Worm (Caenorhabditis elegans) whole organism, L4 larva: ENCODE data around the gene Y66D12A.1.

Source experiments
- D1046.2 ChIP-seq: fragments of 200-800 bp; sonication (Bioruptor generic); IDR thresholded peaks from 2 replicates; pipeline ENCODE4 v1.3.6; 2022; ENCODE audit warnings: missing genetic modification characterization, missing compliant biosample characterization
- F10B5.3 ChIP-seq: sonication (generic microtip); optimal IDR thresholded peaks from 2 replicates; lab custom pipeline; 2016; ENCODE audit warnings: mild to moderate bottlenecking, missing genetic modification characterization, missing compliant biosample characterization
- F26F4.8 ChIP-seq: fragments of 200-800 bp; sonication (Bioruptor generic); conservative IDR thresholded peaks from 2 replicates; pipeline ENCODE4 v1.3.6; 2022; ENCODE audit warnings: missing genetic modification characterization, missing compliant biosample characterization
- aly-2 ChIP-seq: sonication (generic microtip); optimal IDR thresholded peaks from 2 replicates; lab custom pipeline; 2018; ENCODE audit warnings: missing biosample characterization, missing genetic modification characterization
- ama-1 ChIP-seq: fragments of 150-350 bp; optimal IDR thresholded peaks from 2 replicates; lab custom pipeline; 2014; ENCODE audit warnings: inconsistent platforms, mixed read lengths
- attf-4 ChIP-seq: sonication (generic microtip); optimal IDR thresholded peaks from 3 replicates; lab custom pipeline; 2017; ENCODE audit warnings: missing biosample characterization, missing genetic modification characterization
- ceh-20 ChIP-seq: fragments of 200-800 bp; sonication (Bioruptor generic); IDR thresholded peaks from 2 replicates; pipeline ENCODE4 v1.3.6; 2022; ENCODE audit warnings: missing genetic modification reagents, missing genetic modification characterization, missing compliant biosample characterization
- ceh-32 ChIP-seq: sonication (generic microtip); optimal IDR thresholded peaks from 2 replicates; lab custom pipeline; 2016; ENCODE audit warnings: mild to moderate bottlenecking, missing genetic modification characterization, missing compliant biosample characterization; ENCODE audit not compliant: poor library complexity
- ceh-62 ChIP-seq: sonication (generic microtip); optimal IDR thresholded peaks from 2 replicates; lab custom pipeline; 2017; ENCODE audit warnings: missing biosample characterization, missing genetic modification characterization
- ctbp-1 ChIP-seq: fragments of 200-800 bp; sonication (Bioruptor generic); IDR thresholded peaks from 2 replicates; pipeline ENCODE4 v1.3.6; 2022; ENCODE audit warnings: missing genetic modification reagents, missing genetic modification characterization, missing compliant biosample characterization
- daf-12 ChIP-seq: fragments of 150-350 bp; optimal IDR thresholded peaks from 2 replicates; lab custom pipeline; 2014; ENCODE audit warnings: missing biosample characterization, missing genetic modification reagents, missing genetic modification characterization
- daf-16 ChIP-seq, 3 experiments: sonication (generic microtip); optimal IDR thresholded peaks; 2 replicates each; lab custom pipeline; 2016 to 2017; ENCODE audit warnings: missing genetic modification characterization in 3 of 3, missing genetic modification reagents in 3 of 3, mild to moderate bottlenecking in 2 of 3, missing compliant biosample characterization in 2 of 3, missing biosample characterization in 1 of 3, moderate library complexity in 1 of 3
- daf-8 ChIP-seq: fragments of 200-800 bp; sonication (Bioruptor generic); IDR thresholded peaks from 2 replicates; pipeline ENCODE4 v1.3.6; 2022; ENCODE audit warnings: missing genetic modification characterization, missing compliant biosample characterization
- dmd-6 ChIP-seq: fragments of 200-800 bp; sonication (Bioruptor generic); IDR thresholded peaks from 2 replicates; pipeline ENCODE4 v1.3.6; 2022; ENCODE audit warnings: missing genetic modification reagents, missing genetic modification characterization, missing compliant biosample characterization
- dmd-8 ChIP-seq: fragments of 200-800 bp; sonication (Bioruptor generic); IDR thresholded peaks from 2 replicates; pipeline ENCODE4 v1.3.6; 2022; ENCODE audit warnings: missing genetic modification characterization, missing compliant biosample characterization
- dmd-9 ChIP-seq: fragments of 200-800 bp; sonication (Bioruptor generic); IDR thresholded peaks from 2 replicates; pipeline ENCODE4 v1.3.6; 2022; ENCODE audit warnings: missing genetic modification reagents, missing genetic modification characterization, missing compliant biosample characterization
- dve-1 ChIP-seq: sonication (generic microtip); optimal IDR thresholded peaks from 2 replicates; lab custom pipeline; 2017; ENCODE audit warnings: antibody characterized with exemption, mild to moderate bottlenecking, missing genetic modification characterization, missing compliant biosample characterization; ENCODE audit not compliant: insufficient read depth
- egl-27 ChIP-seq: sonication (generic microtip); optimal IDR thresholded peaks from 3 replicates; lab custom pipeline; 2017; ENCODE audit warnings: missing biosample characterization, missing genetic modification reagents, missing genetic modification characterization
- egl-43 ChIP-seq: fragments of 200-800 bp; sonication (Bioruptor generic); IDR thresholded peaks from 2 replicates; pipeline ENCODE4 v1.3.6; 2022; ENCODE audit warnings: missing genetic modification reagents, missing genetic modification characterization, missing compliant biosample characterization
- lin-1 ChIP-seq: fragments of 200-800 bp; sonication (Bioruptor generic); IDR thresholded peaks from 2 replicates; pipeline ENCODE4 v1.3.6; 2022; ENCODE audit warnings: missing genetic modification reagents, missing genetic modification characterization, missing compliant biosample characterization
- lin-38 ChIP-seq: fragments of 200-800 bp; sonication (Bioruptor generic); IDR thresholded peaks from 2 replicates; pipeline ENCODE4 v1.3.6; 2022; ENCODE audit warnings: missing genetic modification reagents, missing genetic modification characterization, missing compliant biosample characterization
- madf-9 ChIP-seq: fragments of 200-800 bp; sonication (Bioruptor generic); conservative IDR thresholded peaks from 2 replicates; pipeline ENCODE4 v1.3.6; 2022; ENCODE audit warnings: missing genetic modification reagents, missing genetic modification characterization, missing compliant biosample characterization
- mdl-1 ChIP-seq, 2 experiments: fragments of 150-350 bp in 1 of 2; sonication (generic microtip) in 1 of 2; optimal IDR thresholded peaks; 2 replicates each; lab custom pipeline; 2014 to 2017; ENCODE audit warnings: missing biosample characterization in 2 of 2, missing genetic modification characterization in 2 of 2
- mdt-29 ChIP-seq: fragments of 200-800 bp; sonication (Bioruptor generic); IDR thresholded peaks from 2 replicates; pipeline ENCODE4 v1.3.6; 2022; ENCODE audit warnings: missing genetic modification reagents, missing genetic modification characterization, missing compliant biosample characterization
- mep-1 ChIP-seq: fragments of 150-350 bp; sonication (generic microtip); optimal IDR thresholded peaks from 3 replicates; lab custom pipeline; 2014; ENCODE audit warnings: missing biosample characterization, missing genetic modification characterization
- mes-2 ChIP-seq: sonication (generic microtip); optimal IDR thresholded peaks from 2 replicates; lab custom pipeline; 2016; ENCODE audit warnings: missing genotype, mild to moderate bottlenecking, missing genetic modification characterization, missing compliant biosample characterization; ENCODE audit not compliant: poor library complexity, severe bottlenecking
- nhr-102 ChIP-seq: sonication (generic microtip); optimal IDR thresholded peaks from 2 replicates; lab custom pipeline; 2016; ENCODE audit warnings: mild to moderate bottlenecking, missing genetic modification characterization, moderate library complexity, missing compliant biosample characterization
- nhr-11 ChIP-seq: fragments of 150-350 bp; optimal IDR thresholded peaks from 2 replicates; lab custom pipeline; 2014; ENCODE audit warnings: missing biosample characterization, missing genetic modification characterization
- nhr-237 ChIP-seq: sonication (generic microtip); optimal IDR thresholded peaks from 2 replicates; lab custom pipeline; 2017; ENCODE audit warnings: missing biosample characterization, missing genetic modification characterization
- nhr-41 ChIP-seq: fragments of 200-800 bp; sonication (Bioruptor generic); IDR thresholded peaks from 2 replicates; pipeline ENCODE4 v1.3.6; 2022; ENCODE audit warnings: missing genetic modification reagents, missing genetic modification characterization, missing compliant biosample characterization
- nhr-48 ChIP-seq: sonication (generic microtip); optimal IDR thresholded peaks from 2 replicates; lab custom pipeline; 2016; ENCODE audit warnings: mild to moderate bottlenecking, missing genetic modification characterization, missing compliant biosample characterization
- nhr-6 ChIP-seq: fragments of 150-350 bp; optimal IDR thresholded peaks from 2 replicates; lab custom pipeline; 2014; ENCODE audit warnings: missing biosample characterization, missing genetic modification characterization
- nhr-77 ChIP-seq: fragments of 150-350 bp; optimal IDR thresholded peaks from 2 replicates; lab custom pipeline; 2014; ENCODE audit warnings: missing biosample characterization, missing genetic modification characterization
- php-3 ChIP-seq: fragments of 200-800 bp; sonication (Bioruptor generic); IDR thresholded peaks from 2 replicates; pipeline ENCODE4 v1.3.6; 2022; ENCODE audit warnings: missing genetic modification reagents, missing genetic modification characterization, missing compliant biosample characterization
- saeg-2 ChIP-seq: fragments of 200-800 bp; sonication (Bioruptor generic); IDR thresholded peaks from 2 replicates; pipeline ENCODE4 v1.3.6; 2022; ENCODE audit warnings: missing genetic modification reagents, missing genetic modification characterization, missing compliant biosample characterization
- sdz-12 ChIP-seq: fragments of 200-800 bp; sonication (Bioruptor generic); optimal IDR thresholded peaks from 2 replicates; lab custom pipeline; 2018; ENCODE audit warnings: mild to moderate bottlenecking, missing genetic modification characterization, missing compliant biosample characterization
- set-16 ChIP-seq: fragments of 200-800 bp; sonication (Bioruptor generic); IDR thresholded peaks from 2 replicates; pipeline ENCODE4 v1.3.6; 2022; ENCODE audit warnings: missing genetic modification reagents, missing genetic modification characterization, missing compliant biosample characterization
- spr-3 ChIP-seq: fragments of 200-800 bp; sonication (Bioruptor generic); optimal IDR thresholded peaks from 2 replicates; lab custom pipeline; 2018; ENCODE audit warnings: mild to moderate bottlenecking, missing genetic modification characterization, missing compliant biosample characterization
- tra-1 ChIP-seq: fragments of 200-800 bp; sonication (Bioruptor generic); IDR thresholded peaks from 2 replicates; pipeline ENCODE4 v1.3.6; 2022; ENCODE audit warnings: missing genetic modification reagents, missing genetic modification characterization, missing compliant biosample characterization
- unc-130 ChIP-seq: sonication (generic microtip); optimal IDR thresholded peaks from 2 replicates; lab custom pipeline; 2016; ENCODE audit warnings: missing genetic modification reagents, missing genetic modification characterization, missing compliant biosample characterization
- unc-39 ChIP-seq: sonication (generic microtip); optimal IDR thresholded peaks from 2 replicates; lab custom pipeline; 2017; ENCODE audit warnings: missing biosample characterization, missing genetic modification characterization
- vab-7 ChIP-seq: fragments of 200-800 bp; sonication (Bioruptor generic); IDR thresholded peaks from 2 replicates; pipeline ENCODE4 v1.3.6; 2022; ENCODE audit warnings: missing genetic modification reagents, missing genetic modification characterization, missing compliant biosample characterization

Y66D12A.1 gene

DNA sequence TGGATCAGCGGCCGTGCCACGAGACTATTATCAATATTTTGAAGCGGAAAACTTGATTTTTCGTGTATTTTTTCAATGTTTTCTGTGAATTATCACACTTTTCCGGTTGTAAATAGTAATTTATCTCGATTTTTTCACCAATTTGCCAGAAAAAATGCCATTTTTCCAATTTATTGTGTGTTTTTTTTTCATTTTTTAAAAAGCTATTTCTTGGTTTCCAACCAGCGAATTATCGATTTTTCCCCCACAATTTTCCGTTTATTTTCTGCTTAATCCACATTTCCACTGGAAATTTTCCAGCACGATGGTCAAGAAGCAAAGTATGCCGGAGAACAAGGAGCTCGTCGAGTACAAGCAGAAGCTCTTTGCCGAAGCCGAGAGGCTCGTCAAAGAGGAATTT, 40.1 kb upstream of the Y66D12A.1 start, which contains the start of gene psme-3:
Gene psme-3 (plus strand): TSS at position 301 of the 400 bp plus-strand sequence.
- TF ChIP-seq attf-4 (no peak), madf-9 (no peak), ama-1 (lab: Kevin White, UChicago) (peak; percentile 3), dmd-8 (GFP tag; lab: Robert Waterston, UW) (no peak), nhr-102 (no peak)

DNA sequence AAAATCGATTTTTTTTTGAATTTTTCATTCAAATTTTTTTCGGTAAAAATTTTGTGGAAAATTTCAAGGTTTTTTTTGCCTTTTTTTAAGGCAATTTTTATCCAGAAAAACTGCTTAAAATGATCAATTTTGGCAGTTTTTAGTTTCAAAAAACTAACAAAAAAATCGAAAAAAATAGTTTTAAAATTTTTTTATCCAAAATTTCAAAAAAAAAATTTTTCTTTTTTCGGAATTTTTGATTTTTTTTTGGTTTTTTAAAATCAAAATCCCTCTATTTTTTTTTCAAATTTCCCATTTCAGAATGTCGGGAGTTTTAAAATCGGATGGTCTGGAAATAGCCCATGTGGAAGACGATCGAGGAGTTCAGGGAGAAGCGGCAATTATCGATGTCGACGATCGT, 34.0 kb upstream of the Y66D12A.1 start, which contains the start of gene Y66D12A.8:
Gene Y66D12A.8 (plus strand): TSS at position 301 of the 400 bp plus-strand sequence.
- no peak for TF ChIP-seq php-3 (GFP tag; lab: Robert Waterston, UW)
- no peak for TF ChIP-seq lin-38 (GFP tag; lab: Robert Waterston, UW)
- no peak for TF ChIP-seq ctbp-1 (GFP tag; lab: Robert Waterston, UW)
- no peak for TF ChIP-seq nhr-11
- TF ChIP-seq daf-16 (GFP tag; optimal IDR thresholded peaks at IDR 0.05; lab: Kevin White, UChicago), result no peak
- TF ChIP-seq daf-16 (tag; optimal IDR thresholded peaks at IDR 0.05; lab: Kevin White, UChicago), result no peak
- no peak for TF ChIP-seq ceh-20 (GFP tag; lab: Robert Waterston, UW)
- no peak for TF ChIP-seq unc-39
- TF ChIP-seq dmd-6 (GFP tag; lab: Robert Waterston, UW), result no peak
- no peak for TF ChIP-seq dve-1 (tag; lab: Kevin White, UChicago)
- TF ChIP-seq egl-27 (tag; lab: Kevin White, UChicago), result no peak
- no peak for TF ChIP-seq saeg-2 (GFP tag; lab: Robert Waterston, UW)
- no peak for TF ChIP-seq ceh-62 (tag; lab: Kevin White, UChicago)
- no peak for TF ChIP-seq aly-2 (tag; lab: Kevin White, UChicago)
- TF ChIP-seq unc-130 (GFP tag; lab: Kevin White, UChicago), result no peak
- no peak for TF ChIP-seq mep-1 (tag; lab: Kevin White, UChicago)
- TF ChIP-seq spr-3, result no peak
- TF ChIP-seq nhr-41 (GFP tag; lab: Robert Waterston, UW), result no peak
- TF ChIP-seq D1046.2 (GFP tag; lab: Robert Waterston, UW), result no peak

DNA sequence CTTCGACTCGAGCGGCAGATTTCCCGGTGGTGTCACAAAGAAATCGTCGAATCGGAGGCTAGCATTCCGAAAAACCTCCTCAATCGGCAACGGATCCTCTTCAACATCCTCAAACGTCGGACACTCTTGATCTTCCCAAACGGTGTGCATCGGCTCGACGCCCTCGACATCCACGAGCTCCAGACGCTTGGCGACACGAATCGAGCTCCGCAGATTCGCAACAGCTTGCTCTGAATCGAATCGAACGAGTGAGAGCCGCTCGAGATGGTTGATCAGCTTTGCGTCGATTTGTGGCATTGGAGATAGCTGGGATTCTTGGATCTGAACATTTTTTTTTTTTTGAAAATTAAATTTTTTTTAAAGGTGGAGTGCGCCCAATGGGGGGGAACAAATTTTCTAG, 28.6 kb upstream of the Y66D12A.1 start:
- TF ChIP-seq nhr-77 (tag; lab: Kevin White, UChicago), result no peak
- peak; percentile 53; the same call in 1 of the 2 replicates for TF ChIP-seq egl-43 (GFP tag; lab: Robert Waterston, UW)
- no peak for TF ChIP-seq nhr-11
- TF ChIP-seq nhr-41 (GFP tag; lab: Robert Waterston, UW), result no peak
- TF ChIP-seq mes-2 (tag; lab: Kevin White, UChicago), result no peak
- TF ChIP-seq F10B5.3 (tag; lab: Kevin White, UChicago), result no peak
- TF ChIP-seq lin-1, result no peak
- no peak for TF ChIP-seq tra-1 (GFP tag; lab: Robert Waterston, UW)
- TF ChIP-seq mdl-1 (tag; optimal IDR thresholded peaks at IDR 0.05; lab: Kevin White, UChicago), result no peak
- no peak for TF ChIP-seq daf-8
- TF ChIP-seq nhr-237 (tag; lab: Kevin White, UChicago), result no peak
- TF ChIP-seq ceh-32, result no peak
- TF ChIP-seq unc-130 (GFP tag; lab: Kevin White, UChicago), result no peak
- TF ChIP-seq egl-27 (tag; lab: Kevin White, UChicago), result no peak
- TF ChIP-seq dmd-6 (GFP tag; lab: Robert Waterston, UW), result no peak
- TF ChIP-seq daf-12 (tag; lab: Kevin White, UChicago), result no peak
- TF ChIP-seq F26F4.8 (GFP tag; lab: Robert Waterston, UW), result no peak
- no peak for TF ChIP-seq mdt-29 (GFP tag; lab: Robert Waterston, UW)
- no peak for TF ChIP-seq sdz-12 (GFP tag; lab: Kevin White, UChicago)
- TF ChIP-seq nhr-6 (tag; lab: Kevin White, UChicago), result no peak
- TF ChIP-seq set-16, result peak; percentile 73
- no peak for TF ChIP-seq nhr-48 (tag; lab: Kevin White, UChicago)
- no peak for TF ChIP-seq vab-7
- TF ChIP-seq aly-2 (tag; lab: Kevin White, UChicago), result no peak
- TF ChIP-seq dmd-9 (GFP tag; lab: Robert Waterston, UW), result 0 out of 2 replicates have a peak, but pooled peaks have one; percentile 19
